Fruit fly (Drosophila melanogaster) whole organism, pupa: Measurements from ENCODE around the gene mEFG1.

Experiments
- CG10348 ChIP-seq: fragments of 200-800 bp; sonication (Bioruptor generic); IDR thresholded peaks from 2 replicates; pipeline ENCODE4 v1.3.6; 2022; ENCODE audit warnings: missing biosample characterization, missing genetic modification characterization
- CG12605 ChIP-seq: fragments of 200-800 bp; sonication (Bioruptor generic); IDR thresholded peaks from 2 replicates; pipeline ENCODE4 v1.3.6; 2022; ENCODE audit warnings: missing biosample characterization, missing genetic modification characterization
- CG13204 ChIP-seq: fragments of 200-800 bp; sonication (Bioruptor generic); optimal IDR thresholded peaks from 2 replicates; lab custom pipeline; 2018; ENCODE audit warnings: missing biosample characterization, mild to moderate bottlenecking, missing genetic modification characterization, moderate library complexity
- CG14655 ChIP-seq: fragments of 200-800 bp; sonication (Bioruptor generic); optimal IDR thresholded peaks from 3 replicates; lab custom pipeline; 2017; ENCODE audit warnings: mild to moderate bottlenecking, missing biosample characterization, missing genetic modification reagents, missing genetic modification characterization
- CG15710 ChIP-seq: fragments of 200-800 bp; sonication (Bioruptor generic); optimal IDR thresholded peaks from 2 replicates; lab custom pipeline; 2018; ENCODE audit warnings: missing biosample characterization, mild to moderate bottlenecking, missing genetic modification characterization, moderate library complexity
- CG17806 ChIP-seq: fragments of 200-800 bp; sonication (Bioruptor generic); optimal IDR thresholded peaks from 2 replicates; lab custom pipeline; 2018; ENCODE audit warnings: missing biosample characterization, mild to moderate bottlenecking, missing genetic modification characterization, moderate library complexity
- CG32121 ChIP-seq: fragments of 200-800 bp; sonication (Bioruptor generic); IDR thresholded peaks from 2 replicates; pipeline ENCODE4 v1.3.6; 2022; ENCODE audit warnings: missing biosample characterization, missing genetic modification characterization
- CG34367 ChIP-seq: fragments of 200-800 bp; sonication (Bioruptor generic); optimal IDR thresholded peaks from 2 replicates; lab custom pipeline; 2018; ENCODE audit warnings: missing biosample characterization, mild to moderate bottlenecking, missing genetic modification characterization
- CG4496 ChIP-seq: fragments of 200-800 bp; sonication (Bioruptor generic); IDR thresholded peaks from 3 replicates; pipeline ENCODE4 v1.3.6; 2022; ENCODE audit warnings: missing biosample characterization, missing genetic modification characterization
- CG8159 ChIP-seq: fragments of 200-800 bp; sonication (Bioruptor generic); optimal IDR thresholded peaks from 3 replicates; lab custom pipeline; 2018; ENCODE audit warnings: missing biosample characterization, mild to moderate bottlenecking, missing genetic modification characterization, moderate library complexity
- CG8301 ChIP-seq: fragments of 200-800 bp; sonication (Bioruptor generic); optimal IDR thresholded peaks from 2 replicates; lab custom pipeline; 2018; ENCODE audit warnings: missing biosample characterization, mild to moderate bottlenecking, missing genetic modification characterization
- CG9948 ChIP-seq: fragments of 200-800 bp; sonication (Bioruptor generic); optimal IDR thresholded peaks from 2 replicates; lab custom pipeline; 2018; ENCODE audit warnings: missing biosample characterization, mild to moderate bottlenecking, missing genetic modification characterization, moderate library complexity
- D1 ChIP-seq: fragments of 200-800 bp; sonication (Bioruptor generic); optimal IDR thresholded peaks from 2 replicates; lab custom pipeline; 2018; ENCODE audit warnings: missing biosample characterization, mild to moderate bottlenecking, missing genetic modification characterization, moderate library complexity
- EcR ChIP-seq: fragments of 200-800 bp; sonication (Bioruptor generic); optimal IDR thresholded peaks from 3 replicates; lab custom pipeline; 2019; ENCODE audit warnings: missing biosample characterization, missing genetic modification characterization, mild to moderate bottlenecking, moderate library complexity, missing genetic modification reagents
- Ets98B ChIP-seq: fragments of 200-800 bp; sonication (Bioruptor generic); IDR thresholded peaks from 2 replicates; pipeline ENCODE4 v1.3.6; 2022; ENCODE audit warnings: missing biosample characterization, missing genetic modification characterization
- Pif1A ChIP-seq: fragments of 200-800 bp; sonication (Bioruptor generic); optimal IDR thresholded peaks from 3 replicates; lab custom pipeline; 2016; ENCODE audit warnings: missing biosample characterization, missing genetic modification characterization
- Pif1B ChIP-seq: fragments of 200-800 bp; sonication (Bioruptor generic); optimal IDR thresholded peaks from 3 replicates; lab custom pipeline; 2016; ENCODE audit warnings: missing biosample characterization, missing genetic modification characterization
- Snoo ChIP-seq: fragments of 200-800 bp; sonication (Bioruptor generic); optimal IDR thresholded peaks from 3 replicates; lab custom pipeline; 2017; ENCODE audit warnings: missing biosample characterization, mild to moderate bottlenecking, missing genetic modification characterization, inconsistent platforms
- fd96Ca ChIP-seq: fragments of 200-800 bp; sonication (Bioruptor generic); IDR thresholded peaks from 3 replicates; pipeline ENCODE4 v1.3.6; 2022; ENCODE audit warnings: missing biosample characterization, missing genetic modification characterization
- gl ChIP-seq: fragments of 200-800 bp; sonication (Bioruptor generic); optimal IDR thresholded peaks from 2 replicates; lab custom pipeline; 2018; ENCODE audit warnings: missing biosample characterization, mild to moderate bottlenecking, missing genetic modification characterization
- rn ChIP-seq: fragments of 200-800 bp; sonication (Bioruptor generic); IDR thresholded peaks from 2 replicates; pipeline ENCODE4 v1.3.6; 2022; ENCODE audit warnings: missing biosample characterization, missing genetic modification characterization

mEFG1 gene

dm6 chr2L:7200168-7200567, 22.7 kb downstream of the mEFG1 start:
- TF ChIP-seq Pif1A (GFP tag; lab: Kevin White, UChicago) (no peak), CG10348 (GFP tag; lab: Robert Waterston, UW) (no peak), D1 (tag; lab: Kevin White, UChicago) (peak; percentile 31), CG14655 (GFP tag; lab: Kevin White, UChicago) (peak; percentile 26), fd96Ca (GFP tag; lab: Robert Waterston, UW) (no peak), CG8301 (peak; percentile 27), CG15710 (tag; lab: Kevin White, UChicago) (no peak), CG17806 (peak; percentile 2), CG8159 (tag; lab: Kevin White, UChicago) (peak; percentile 23)

dm6 chr2L:7199635-7200110, 23.2 kb downstream of the mEFG1 start:
- no peak for TF ChIP-seq CG10348 (GFP tag; lab: Robert Waterston, UW)
- peak; percentile 39 for TF ChIP-seq Snoo (tag; lab: Kevin White, UChicago)
- TF ChIP-seq CG12605 (GFP tag; lab: Robert Waterston, UW) = peak; percentile 56
- peak; percentile 72 for TF ChIP-seq CG14655 (GFP tag; lab: Kevin White, UChicago)
- peak; percentile 56 for TF ChIP-seq EcR
- TF ChIP-seq CG8159 (tag; lab: Kevin White, UChicago) = peak; percentile 75
- TF ChIP-seq CG32121 (GFP tag; lab: Robert Waterston, UW) = peak; percentile 73
- peak; percentile 62 for TF ChIP-seq CG17806
- peak; percentile 48 for TF ChIP-seq Pif1B (GFP tag; lab: Kevin White, UChicago)
- peak; percentile 62 for TF ChIP-seq CG9948 (tag; lab: Kevin White, UChicago)
- peak; percentile 91 for TF ChIP-seq CG4496 (GFP tag; lab: Robert Waterston, UW)
- TF ChIP-seq rn (GFP tag; lab: Robert Waterston, UW) = 0 out of 2 replicates have a peak, but pooled peaks have one; percentile 43
- TF ChIP-seq gl (tag; lab: Kevin White, UChicago) = peak; percentile 1
- TF ChIP-seq CG13204 (GFP tag; lab: Kevin White, UChicago) = no peak
- TF ChIP-seq fd96Ca (GFP tag; lab: Robert Waterston, UW) = 0 out of 3 replicates have a peak, but pooled peaks have one; percentile 21
- peak; percentile 10 for TF ChIP-seq Pif1A (GFP tag; lab: Kevin White, UChicago)
- TF ChIP-seq CG15710 (tag; lab: Kevin White, UChicago) = peak; percentile 68
- peak; percentile 78 for TF ChIP-seq CG8301
- TF ChIP-seq D1 (tag; lab: Kevin White, UChicago) = peak; percentile 51
- TF ChIP-seq CG34367 (tag; lab: Kevin White, UChicago) = peak; percentile 42
- TF ChIP-seq Ets98B (GFP tag; lab: Robert Waterston, UW) = peak; percentile 66; the same call in 1 of the 2 replicates
- TF ChIP-seq, all 21 proteins: peak for 19

- TF ChIP-seq Ets98B (GFP tag; lab: Robert Waterston, UW) (0 out of 2 replicates have a peak, but pooled peaks have one; percentile 19), CG12605 (GFP tag; lab: Robert Waterston, UW) (no peak; the same call in 1 of the 2 replicates)
Measured at dm6 chr2L:7198618-7199017, 24.3 kb downstream of the mEFG1 start.

- TF ChIP-seq CG12605 (GFP tag; lab: Robert Waterston, UW) = no peak
- peak; percentile 79 for TF ChIP-seq rn (GFP tag; lab: Robert Waterston, UW)
- peak; percentile 72 for TF ChIP-seq CG8301
- peak; percentile 75 for TF ChIP-seq CG8159 (tag; lab: Kevin White, UChicago)
- peak; percentile 79 for TF ChIP-seq Pif1B (GFP tag; lab: Kevin White, UChicago)
- no peak for TF ChIP-seq EcR
- peak; percentile 63 for TF ChIP-seq CG34367 (tag; lab: Kevin White, UChicago)
- TF ChIP-seq CG13204 (GFP tag; lab: Kevin White, UChicago) = no peak
- peak; percentile 96 for TF ChIP-seq fd96Ca (GFP tag; lab: Robert Waterston, UW)
- TF ChIP-seq Pif1A (GFP tag; lab: Kevin White, UChicago) = peak; percentile 87
- TF ChIP-seq CG14655 (GFP tag; lab: Kevin White, UChicago) = peak; percentile 79
- TF ChIP-seq CG32121 (GFP tag; lab: Robert Waterston, UW) = peak; percentile 90
- peak; percentile 81 for TF ChIP-seq CG15710 (tag; lab: Kevin White, UChicago)
- TF ChIP-seq Ets98B (GFP tag; lab: Robert Waterston, UW) = peak; percentile 85
- TF ChIP-seq CG9948 (tag; lab: Kevin White, UChicago) = peak; percentile 58
- TF ChIP-seq CG4496 (GFP tag; lab: Robert Waterston, UW) = peak; percentile 97
- peak; percentile 70 for TF ChIP-seq CG10348 (GFP tag; lab: Robert Waterston, UW)
- no peak for TF ChIP-seq gl (tag; lab: Kevin White, UChicago)
- peak; percentile 10 for TF ChIP-seq D1 (tag; lab: Kevin White, UChicago)
- peak; percentile 65 for TF ChIP-seq Snoo (tag; lab: Kevin White, UChicago)
- peak; percentile 71 for TF ChIP-seq CG17806
Measured at dm6 chr2L:7194351-7195037, 28.4 kb downstream of the mEFG1 start, which contains the start of gene CG4497. TSS of gene CG4497 (minus strand) at chr2L:7194588.

- TF ChIP-seq Pif1B (GFP tag; lab: Kevin White, UChicago) (no peak), gl (tag; lab: Kevin White, UChicago) (no peak), CG32121 (GFP tag; lab: Robert Waterston, UW) (peak; percentile 40), Snoo (tag; lab: Kevin White, UChicago) (peak; percentile 13), CG15710 (tag; lab: Kevin White, UChicago) (peak; percentile 54), CG9948 (tag; lab: Kevin White, UChicago) (peak; percentile 0), CG13204 (GFP tag; lab: Kevin White, UChicago) (peak; percentile 70), EcR (peak; percentile 98), CG34367 (tag; lab: Kevin White, UChicago) (peak; percentile 46), D1 (tag; lab: Kevin White, UChicago) (no peak), CG12605 (GFP tag; lab: Robert Waterston, UW) (no peak), CG10348 (GFP tag; lab: Robert Waterston, UW) (no peak), CG4496 (GFP tag; lab: Robert Waterston, UW) (peak; percentile 100), Ets98B (GFP tag; lab: Robert Waterston, UW) (peak; percentile 33; the same call in 1 of the 2 replicates), fd96Ca (GFP tag; lab: Robert Waterston, UW) (peak; percentile 56; the same call in 2 of the 3 replicates), CG14655 (GFP tag; lab: Kevin White, UChicago) (peak; percentile 33), CG8301 (no peak), Pif1A (GFP tag; lab: Kevin White, UChicago) (peak; percentile 44), CG17806 (no peak), CG8159 (tag; lab: Kevin White, UChicago) (no peak), rn (GFP tag; lab: Robert Waterston, UW) (no peak)
Measured at dm6 chr2L:7189674-7190073, 33.2 kb downstream of the mEFG1 start, which contains the start of gene CG4496. TSS of gene CG4496 (minus strand) at chr2L:7190010.
